Worm (Caenorhabditis elegans) whole organism, mixed stage, embryonic: ENCODE measurements around the gene catp-8.

Experiments
- ceh-39 ChIP-seq: fragments of 150-350 bp; optimal IDR thresholded peaks from 2 replicates; lab custom pipeline; 2014; ENCODE audit warnings: missing biosample characterization, missing genetic modification characterization
- ceh-83 ChIP-seq: fragments of 200-800 bp; sonication (Bioruptor generic); optimal IDR thresholded peaks from 2 replicates; lab custom pipeline; 2018; ENCODE audit warnings: mild to moderate bottlenecking, missing genetic modification characterization, missing compliant biosample characterization
- elt-1 ChIP-seq: sonication (generic microtip); optimal IDR thresholded peaks from 2 replicates; lab custom pipeline; 2017; ENCODE audit warnings: missing genetic modification characterization, mild to moderate bottlenecking, missing compliant biosample characterization, antibody characterized with exemption, moderate library complexity, borderline replicate concordance; ENCODE audit not compliant: insufficient read depth
- elt-3 ChIP-seq: fragments of 150-350 bp; optimal IDR thresholded peaks from 2 replicates; lab custom pipeline; 2014; ENCODE audit warnings: missing biosample characterization, missing genetic modification characterization
- hlh-1 ChIP-seq: fragments of 150-350 bp; optimal IDR thresholded peaks from 2 replicates; lab custom pipeline; 2014; ENCODE audit warnings: missing biosample characterization, missing genetic modification reagents, missing genetic modification characterization
- lin-13 ChIP-seq: fragments of 150-350 bp; optimal IDR thresholded peaks from 2 replicates; lab custom pipeline; 2014; ENCODE audit warnings: missing biosample characterization, missing genetic modification characterization
- mep-1 ChIP-seq: fragments of 150-350 bp; optimal IDR thresholded peaks from 2 replicates; lab custom pipeline; 2017; ENCODE audit warnings: missing biosample characterization, missing genetic modification reagents, missing genetic modification characterization, inconsistent platforms
- mls-2 ChIP-seq: sonication (generic microtip); optimal IDR thresholded peaks from 2 replicates; lab custom pipeline; 2016; ENCODE audit warnings: mild to moderate bottlenecking, missing genetic modification characterization, moderate library complexity, missing compliant biosample characterization
- pha-4 ChIP-seq: fragments of 150-350 bp; optimal IDR thresholded peaks from 2 replicates; lab custom pipeline; 2018; ENCODE audit warnings: missing biosample characterization, missing genetic modification reagents, missing genetic modification characterization
- snpc-4 ChIP-seq: fragments of 150-350 bp; optimal IDR thresholded peaks from 2 replicates; lab custom pipeline; 2014; ENCODE audit warnings: missing biosample characterization, missing genetic modification characterization
- unc-62 ChIP-seq: fragments of 150-350 bp; optimal IDR thresholded peaks from 2 replicates; lab custom pipeline; 2014; ENCODE audit warnings: missing biosample characterization, missing genetic modification reagents, missing genetic modification characterization

ce11 chrIV:11433709-11434108 lies 45.3 kb downstream of the catp-8 start:
- peak; percentile 47 for TF ChIP-seq mep-1 (tag; lab: Kevin White, UChicago)
- TF ChIP-seq pha-4 (tag; lab: Kevin White, UChicago): peak; percentile 61
- TF ChIP-seq elt-3 (tag; lab: Kevin White, UChicago): no peak
- TF ChIP-seq elt-1: no peak
- no peak for TF ChIP-seq ceh-83 (GFP tag; lab: Kevin White, UChicago)
- no peak for TF ChIP-seq mls-2 (tag; lab: Kevin White, UChicago)
- TF ChIP-seq unc-62 (GFP tag; lab: Kevin White, UChicago): no peak
- TF ChIP-seq lin-13 (tag; lab: Kevin White, UChicago): peak; percentile 26
- no peak for TF ChIP-seq snpc-4 (tag; lab: Kevin White, UChicago)
- TF ChIP-seq ceh-39 (tag; lab: Kevin White, UChicago): no peak
- TF ChIP-seq hlh-1 (tag; lab: Kevin White, UChicago): peak; percentile 28
